Fruit fly (Drosophila melanogaster) S2 (cell line): ENCODE data around the gene CG14323.

Source experiments
- CG8478 ChIP-seq: fragments of >200 bp; optimal IDR thresholded peaks from 2 replicates; lab custom pipeline; 2018
- CTCF ChIP-seq, 2 experiments: fragments of >200 bp; optimal IDR thresholded peaks; 2 replicates each; lab custom pipeline; 2018

CG14323 gene

DNA sequence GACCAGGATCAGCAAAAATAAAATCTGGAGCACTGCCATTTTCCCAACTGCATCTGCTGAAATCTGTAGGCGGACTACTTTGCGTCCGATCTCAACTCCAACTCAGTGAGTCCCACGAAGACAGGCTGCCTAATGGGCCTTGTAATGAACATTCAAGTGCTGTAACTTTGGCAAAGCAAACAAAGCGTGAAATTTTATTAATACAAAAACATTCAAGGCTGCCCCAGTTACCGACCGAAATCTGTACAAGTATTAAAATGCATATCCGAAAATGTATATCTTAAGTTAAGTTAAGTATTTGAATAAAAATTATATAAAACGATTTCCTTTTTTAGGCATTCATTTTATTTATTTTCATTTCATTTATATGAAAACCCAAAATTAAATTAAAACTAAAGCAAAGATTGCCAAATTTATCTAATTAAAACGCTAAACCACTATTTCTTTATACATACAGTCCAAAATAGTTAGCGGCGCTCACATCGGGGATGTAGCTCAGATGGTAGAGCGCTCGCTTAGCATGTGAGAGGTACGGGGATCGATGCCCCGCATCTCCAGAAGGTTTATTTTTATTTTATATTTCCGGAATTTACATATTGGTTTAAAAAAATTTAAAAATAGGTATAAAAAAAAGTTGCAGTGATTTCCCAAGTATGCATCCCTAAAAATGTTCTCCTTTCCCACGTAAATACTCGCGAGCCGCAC is at the start of gene CG14323:
TSS of gene CG14323 (minus strand) at position 51 of the 705 bp plus-strand sequence.
- TF ChIP-seq CG8478 (lab: Kevin White, UChicago) (no peak), CTCF (optimal IDR thresholded peaks at IDR 0.05; lab: Kevin White, UChicago) (no peak)

DNA sequence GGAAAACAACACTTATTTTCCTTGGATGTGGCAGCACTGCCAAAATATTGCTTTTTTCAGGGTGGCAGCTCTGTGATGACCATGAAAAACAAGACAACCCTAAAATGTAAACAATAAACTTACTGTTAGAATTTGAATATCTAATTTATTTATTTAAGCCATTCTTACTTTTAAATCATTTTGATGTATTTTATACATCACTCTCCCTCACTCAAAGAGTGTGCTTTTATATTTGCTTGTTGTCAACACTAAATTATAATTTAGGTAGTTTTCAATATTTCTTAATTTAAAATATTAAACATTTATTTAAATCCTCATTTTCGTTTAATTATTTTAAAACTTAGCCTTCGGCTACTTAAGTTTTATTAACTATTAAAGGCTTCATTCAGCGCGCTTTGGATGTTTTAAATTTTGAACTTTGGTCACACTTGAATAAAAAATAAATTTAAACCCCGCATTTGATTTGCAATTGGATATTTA is 49.0 kb upstream of the CG14323 start, which contains the start of the genes CG7523 and Mps1:
TSS of gene CG7523 (minus strand) at position 39 of the 480 bp plus-strand sequence.
TSS of gene Mps1 (plus strand) at position 415 of the 480 bp plus-strand sequence.
- TF ChIP-seq CTCF (optimal IDR thresholded peaks at IDR 0.05; lab: Kevin White, UChicago), result peak in 1 of 2 experiments; percentile 26
- no peak for TF ChIP-seq CG8478 (lab: Kevin White, UChicago)

DNA sequence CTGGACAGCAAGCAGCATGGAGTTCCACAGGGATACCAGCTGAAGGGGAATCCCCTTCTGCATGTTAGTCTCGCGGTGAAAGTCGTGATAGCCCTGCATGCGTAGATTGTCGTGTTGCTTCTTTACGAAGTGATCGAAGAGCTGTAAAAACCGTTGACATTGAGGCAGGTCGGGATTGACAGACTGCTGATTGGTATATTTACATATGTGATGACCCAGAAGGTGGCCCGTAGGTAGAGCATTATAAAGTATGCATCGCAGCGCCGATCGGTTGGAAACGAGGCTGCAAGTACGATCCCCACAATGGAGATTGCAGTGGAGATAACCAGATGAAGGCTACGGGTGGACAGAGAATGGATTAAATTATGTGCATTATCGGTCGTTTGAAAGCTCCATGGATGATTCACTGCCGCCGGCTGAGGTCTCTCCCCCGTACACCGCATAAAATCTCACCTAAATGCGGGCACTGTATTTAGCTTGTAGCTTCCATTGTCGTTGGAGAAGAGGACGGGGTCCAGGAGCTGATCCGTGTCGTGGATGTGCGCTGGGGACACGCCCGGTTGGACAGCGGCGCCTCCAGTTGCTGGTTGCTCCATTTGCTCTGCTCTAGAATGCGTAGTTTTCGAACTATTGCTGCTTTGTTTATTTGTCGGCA is 48.4 kb upstream of the CG14323 start:
- TF ChIP-seq CG8478 (lab: Kevin White, UChicago), result no peak

- TF ChIP-seq CTCF (optimal IDR thresholded peaks at IDR 0.05; lab: Kevin White, UChicago), result no peak
- no peak for TF ChIP-seq CG8478 (lab: Kevin White, UChicago)
Measured at dm6 chr3R:17667987-17668386, 46.1 kb upstream of the CG14323 start.

DNA sequence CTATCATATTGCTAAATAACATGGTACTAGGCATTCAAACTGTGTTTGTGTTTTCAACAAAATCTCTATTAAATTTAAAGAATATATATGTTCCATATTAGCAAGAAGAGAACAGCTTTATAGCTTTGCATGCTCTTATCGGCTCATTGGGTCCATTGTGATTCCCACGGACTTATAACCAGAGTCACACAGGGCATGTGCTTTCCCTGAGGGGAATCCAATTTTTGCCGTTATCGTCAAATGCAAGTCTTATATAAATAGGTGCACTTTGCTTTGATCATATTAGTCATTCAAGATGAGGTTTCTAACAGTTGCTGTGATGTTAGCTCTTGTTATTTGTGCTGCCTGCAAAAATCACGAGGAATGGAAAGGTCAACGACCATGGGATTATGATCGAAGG is 45.4 kb upstream of the CG14323 start, which contains the start of gene CG45045:
TSS of gene CG45045 (plus strand) at position 294 of the 400 bp plus-strand sequence.
- TF ChIP-seq CTCF (optimal IDR thresholded peaks at IDR 0.05; lab: Kevin White, UChicago) (no peak), CG8478 (lab: Kevin White, UChicago) (no peak)

DNA sequence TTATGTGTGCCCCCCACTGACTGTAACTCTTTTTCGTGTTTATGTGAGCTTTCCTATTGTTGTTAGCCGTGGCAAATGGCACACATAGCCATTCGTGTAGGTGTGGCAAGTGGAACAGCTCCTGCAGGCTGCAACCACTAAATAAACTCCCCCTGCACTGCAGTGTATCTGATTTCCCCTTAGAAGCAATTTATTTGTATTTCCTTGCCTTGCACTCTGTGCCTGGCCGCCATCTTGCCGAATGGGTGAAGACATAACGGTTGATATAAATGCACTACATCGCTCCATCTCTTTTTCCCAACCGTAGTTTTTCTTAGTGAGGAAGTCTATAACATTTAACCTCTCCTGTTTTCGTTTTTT is 44.9 kb upstream of the CG14323 start:
- TF ChIP-seq CG8478 (lab: Kevin White, UChicago), result no peak
- no peak for TF ChIP-seq CTCF (optimal IDR thresholded peaks at IDR 0.05; lab: Kevin White, UChicago)

DNA sequence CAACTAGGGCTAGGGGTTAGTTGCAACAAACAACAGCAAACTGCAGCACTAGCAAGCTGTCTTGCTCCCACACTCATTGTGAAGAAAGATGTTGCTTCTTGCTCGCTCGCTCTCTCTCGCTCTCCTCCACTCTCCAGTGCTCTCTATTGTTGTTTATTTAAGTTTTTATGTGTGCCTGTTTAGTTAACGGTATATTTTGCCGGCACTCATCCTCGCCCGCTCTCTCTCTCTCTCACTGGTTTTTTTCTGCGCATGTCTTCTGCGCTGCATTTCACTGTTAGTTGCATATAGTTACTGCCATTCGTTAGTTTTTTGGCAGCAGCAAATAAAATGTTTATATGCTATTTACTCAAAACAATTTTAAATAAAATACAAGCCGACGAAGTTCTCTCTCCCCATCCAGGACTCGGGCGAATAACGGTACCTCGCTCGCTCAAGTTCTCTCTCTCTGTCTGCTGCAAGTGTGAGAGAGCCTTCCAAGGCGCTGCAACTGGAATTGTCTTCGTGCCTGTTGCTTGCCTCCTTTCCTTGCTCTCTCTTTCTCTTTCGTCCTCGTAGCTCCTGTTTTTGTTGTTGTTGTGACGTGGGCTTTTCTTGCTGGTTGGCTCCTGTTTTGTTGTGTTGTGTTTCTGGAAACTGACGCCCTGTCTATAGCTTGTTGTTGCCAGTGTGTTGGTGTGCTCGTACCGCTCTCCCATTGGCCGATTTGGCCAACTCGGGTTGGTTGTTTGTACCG is 44.3 kb upstream of the CG14323 start:
- TF ChIP-seq CG8478 (lab: Kevin White, UChicago) (no peak), CTCF (optimal IDR thresholded peaks at IDR 0.05; lab: Kevin White, UChicago) (no peak)

DNA sequence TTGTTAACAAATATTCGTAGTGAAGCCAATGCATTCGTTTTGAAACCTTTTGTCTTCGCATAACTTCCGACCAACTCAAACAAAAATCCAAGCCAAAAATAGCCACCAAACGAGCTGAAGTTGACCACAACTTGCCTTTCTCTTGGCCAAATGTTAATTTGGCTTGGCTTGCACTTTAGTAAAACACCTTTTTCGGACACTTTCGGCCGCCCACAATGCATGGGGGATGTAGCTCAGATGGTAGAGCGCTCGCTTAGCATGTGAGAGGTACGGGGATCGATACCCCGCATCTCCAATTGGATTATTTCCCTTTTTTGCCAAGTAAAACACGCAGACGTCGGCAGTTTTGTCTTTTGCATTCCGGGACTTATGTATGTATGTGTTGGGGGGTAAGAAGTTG is 35.0 kb upstream of the CG14323 start:
- no peak for TF ChIP-seq CTCF (optimal IDR thresholded peaks at IDR 0.05; lab: Kevin White, UChicago)
- no peak for TF ChIP-seq CG8478 (lab: Kevin White, UChicago)

DNA sequence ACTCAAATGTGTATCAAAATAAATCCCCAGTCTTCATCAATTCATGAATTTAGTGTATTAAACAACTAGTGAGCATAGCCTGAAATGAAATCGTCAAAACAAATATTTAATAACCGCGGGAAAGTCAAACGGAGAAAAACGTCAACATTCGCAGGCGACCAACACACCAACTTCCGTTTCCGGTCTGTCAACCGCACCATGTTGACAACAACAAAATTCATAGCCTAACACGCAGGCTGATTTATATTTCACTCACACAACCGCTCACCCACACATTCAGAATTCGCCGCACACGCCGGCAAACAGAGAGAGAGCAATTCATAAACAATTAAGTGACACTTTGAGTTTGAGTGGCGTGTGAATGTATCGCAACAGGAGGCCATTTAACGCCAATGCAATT is 33.1 kb upstream of the CG14323 start:
- TF ChIP-seq CG8478 (lab: Kevin White, UChicago) (no peak), CTCF (optimal IDR thresholded peaks at IDR 0.05; lab: Kevin White, UChicago) (no peak)

DNA sequence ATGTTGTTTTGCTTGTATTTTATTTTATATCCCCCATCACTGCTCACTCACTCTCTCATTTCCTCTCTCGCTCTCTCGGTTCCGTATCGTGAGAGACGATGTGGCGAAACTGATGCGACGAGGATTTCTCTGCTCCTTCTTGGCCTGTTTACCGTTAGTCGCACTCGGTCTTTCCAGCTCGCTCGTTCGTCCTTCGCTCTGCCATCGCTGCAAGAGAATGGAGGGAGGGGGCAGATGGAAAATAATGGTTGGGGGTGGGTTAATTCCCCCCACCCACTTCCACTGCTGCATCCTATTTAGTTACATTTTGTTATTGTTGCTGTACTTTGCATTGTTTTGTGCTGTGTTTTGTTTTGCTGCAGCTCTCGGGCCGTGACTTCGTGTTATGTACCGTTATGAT is 32.0 kb upstream of the CG14323 start:
- no peak for TF ChIP-seq CTCF (optimal IDR thresholded peaks at IDR 0.05; lab: Kevin White, UChicago)
- no peak for TF ChIP-seq CG8478 (lab: Kevin White, UChicago)

DNA sequence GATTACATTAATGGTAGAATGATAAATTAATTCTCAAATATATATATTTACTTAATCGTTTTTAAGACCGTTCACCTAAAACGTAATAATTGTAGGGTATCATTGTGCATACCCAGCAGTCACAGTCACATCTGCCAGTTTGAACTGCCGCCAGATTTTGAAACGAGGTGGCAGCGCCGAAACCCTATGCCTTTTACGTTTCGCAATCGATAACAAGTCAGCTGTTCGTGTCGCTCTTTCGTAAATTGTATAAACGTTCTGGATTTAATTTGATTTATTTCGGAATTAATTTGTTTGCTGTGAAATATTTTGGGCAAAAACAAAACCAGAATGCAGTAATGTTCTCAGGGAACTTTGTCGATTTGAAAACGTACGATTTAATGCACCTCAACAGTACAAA is 25.5 kb upstream of the CG14323 start, which contains the start of gene CG14322:
TSS of gene CG14322 (plus strand) at position 236 of the 400 bp plus-strand sequence.
- TF ChIP-seq CG8478 (lab: Kevin White, UChicago) (no peak), CTCF (optimal IDR thresholded peaks at IDR 0.05; lab: Kevin White, UChicago) (no peak)

DNA sequence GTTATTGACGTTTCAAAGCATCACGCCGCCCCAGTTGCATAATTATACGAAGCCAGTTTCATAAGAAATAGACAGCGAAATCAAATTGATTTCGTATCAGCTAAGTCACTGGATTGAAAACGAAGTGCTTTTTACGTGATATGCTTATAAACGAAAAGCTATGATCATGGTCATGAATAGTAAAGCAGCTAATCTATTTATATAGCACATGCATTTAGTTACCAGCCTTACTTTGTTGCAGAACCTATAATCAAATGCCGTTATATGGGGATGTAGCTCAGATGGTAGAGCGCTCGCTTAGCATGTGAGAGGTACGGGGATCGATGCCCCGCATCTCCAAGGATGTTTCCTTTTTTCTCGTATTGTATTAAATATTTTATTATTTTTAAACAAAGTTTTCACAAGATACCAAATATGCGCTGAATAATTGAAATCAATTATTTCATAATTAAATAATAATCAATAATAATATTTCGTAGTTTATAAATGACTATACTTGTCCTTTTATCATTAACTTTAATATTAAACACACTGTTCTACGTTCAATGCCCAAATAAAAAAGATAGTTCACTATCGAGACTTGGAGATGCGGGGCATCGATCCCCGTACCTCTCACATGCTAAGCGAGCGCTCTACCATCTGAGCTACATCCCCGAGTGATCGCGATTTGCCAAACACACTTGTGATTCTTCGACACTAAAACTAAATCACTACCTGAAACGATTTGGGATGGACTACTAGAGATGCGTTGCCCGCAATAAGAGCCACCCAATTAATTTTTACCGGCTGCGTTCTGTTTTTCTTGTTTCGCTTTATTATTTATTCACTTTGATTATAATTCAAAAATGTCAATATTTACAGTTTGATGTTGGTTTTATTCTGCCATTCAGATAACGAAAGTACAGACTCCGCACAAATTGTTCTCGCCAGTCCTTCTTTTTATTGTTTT is 24.5 kb upstream of the CG14323 start:
- TF ChIP-seq CG8478 (lab: Kevin White, UChicago) (no peak), CTCF (optimal IDR thresholded peaks at IDR 0.05; lab: Kevin White, UChicago) (no peak)

- no peak for TF ChIP-seq CG8478 (lab: Kevin White, UChicago)
- no peak for TF ChIP-seq CTCF (optimal IDR thresholded peaks at IDR 0.05; lab: Kevin White, UChicago)
Measured at dm6 chr3R:17645239-17645638, 23.3 kb upstream of the CG14323 start.

- TF ChIP-seq CG8478 (lab: Kevin White, UChicago) (no peak), CTCF (optimal IDR thresholded peaks at IDR 0.05; lab: Kevin White, UChicago) (no peak)
Measured at dm6 chr3R:17644019-17644418, 22.1 kb upstream of the CG14323 start.
